Worm (Caenorhabditis elegans): ENCODE results near the gene F55F10.1.
A peak's percentile ranks its signal among the peaks of the same experiment; 100 is the strongest.

The F55F10.1 gene

DNA sequence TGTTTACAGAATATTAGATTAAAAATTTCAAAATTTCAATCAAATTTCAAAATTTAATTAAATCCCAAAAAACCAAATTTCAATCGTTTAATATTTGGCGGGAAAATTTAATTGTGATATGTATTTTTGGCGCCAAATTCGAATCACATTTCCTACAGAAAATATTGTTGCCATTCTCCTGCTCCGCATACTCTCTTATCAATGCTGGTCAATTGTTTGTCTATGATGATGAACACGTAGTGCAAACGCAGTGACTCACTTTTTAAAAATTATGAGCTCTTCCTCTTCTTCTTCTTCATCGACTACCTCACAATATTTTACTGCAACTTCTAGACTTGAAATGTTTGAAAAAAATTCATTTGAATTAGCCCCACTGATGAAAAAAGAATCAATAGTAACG, 34.2 kb upstream of the F55F10.1 start, which contains the start of gene trpl-2 (continued):
- TF ChIP-seq spr-3 (GFP tag; optimal IDR thresholded peaks at IDR 0.05): no peak
- no peak for TF ChIP-seq ama-1 (optimal IDR thresholded peaks at IDR 0.05)
- no peak for TF ChIP-seq rbr-2 (tag; optimal IDR thresholded peaks at IDR 0.05)
- no peak for TF ChIP-seq F37D6.2 (tag; optimal IDR thresholded peaks at IDR 0.05)
- TF ChIP-seq nhr-237 (tag; optimal IDR thresholded peaks at IDR 0.05): no peak
- TF ChIP-seq unc-39 (tag; optimal IDR thresholded peaks at IDR 0.05): no peak
- peak; percentile 71 for TF ChIP-seq nhr-28 (tag; optimal IDR thresholded peaks at IDR 0.05)
- no peak for TF ChIP-seq unc-62 (GFP tag; optimal IDR thresholded peaks at IDR 0.05 in 1 of 2)
- no peak for TF ChIP-seq unc-62 (tag; optimal IDR thresholded peaks at IDR 0.05)
- no peak for TF ChIP-seq mdl-1 (tag; optimal IDR thresholded peaks at IDR 0.05)
- TF ChIP-seq jun-1 (tag; optimal IDR thresholded peaks at IDR 0.05): no peak
- TF ChIP-seq F10B5.3 (tag; optimal IDR thresholded peaks at IDR 0.05): no peak
- peak; percentile 9 for TF ChIP-seq dpl-1 (GFP tag; optimal IDR thresholded peaks at IDR 0.05)
- no peak for TF ChIP-seq D1046.2 (GFP tag; IDR thresholded peaks at IDR 0.05)
- TF ChIP-seq madf-9 (GFP tag; conservative IDR thresholded peaks at IDR 0.05): no peak
- TF ChIP-seq egl-27 (tag; optimal IDR thresholded peaks at IDR 0.05): no peak
- TF ChIP-seq unc-130 (GFP tag; optimal IDR thresholded peaks at IDR 0.05): no peak
- TF ChIP-seq skn-1 (tag; optimal IDR thresholded peaks at IDR 0.05): no peak

DNA sequence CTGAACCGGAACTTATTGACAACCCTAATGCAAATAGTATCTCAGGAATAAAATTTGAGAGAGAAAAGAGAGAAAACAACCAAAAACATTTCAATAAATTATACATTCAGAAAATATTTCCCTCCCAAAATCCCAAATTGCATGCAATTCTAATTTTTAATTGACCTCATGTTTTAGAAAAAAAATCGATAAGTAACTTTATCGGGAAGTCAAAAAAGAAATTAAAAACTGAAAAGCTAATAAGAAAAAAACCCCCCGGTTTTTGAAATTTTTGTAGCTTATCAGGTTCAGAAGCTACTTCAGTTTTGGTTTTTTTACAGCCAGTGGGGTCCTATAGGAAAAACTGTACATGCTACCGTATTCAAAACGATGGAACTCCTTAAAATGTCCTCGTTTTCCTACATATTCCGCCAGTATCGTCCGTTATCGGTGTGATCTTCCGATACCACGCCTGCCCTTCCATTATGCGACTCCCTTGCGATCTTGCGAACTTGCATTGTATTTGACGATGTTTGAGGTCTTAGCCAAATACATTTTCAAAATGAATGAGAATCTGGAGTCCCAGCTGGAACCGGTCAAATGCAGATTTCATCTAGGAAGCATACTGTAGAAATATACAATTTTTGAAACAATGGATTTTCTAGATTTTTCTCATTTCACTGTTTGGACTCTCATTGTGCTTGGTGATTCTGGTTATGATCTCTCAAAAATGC, 24.3 kb upstream of the F55F10.1 start, which contains the start of the genes W03B1.3 and oac-51:
W03B1.3 (minus strand) TSS at position 101 of the 713 bp plus-strand sequence.
oac-51 (plus strand) TSS at position 663 of the 713 bp plus-strand sequence.
- no peak for TF ChIP-seq nhr-77 (tag; optimal IDR thresholded peaks at IDR 0.05)
- TF ChIP-seq aha-1 (tag): peak; percentile 6

DNA sequence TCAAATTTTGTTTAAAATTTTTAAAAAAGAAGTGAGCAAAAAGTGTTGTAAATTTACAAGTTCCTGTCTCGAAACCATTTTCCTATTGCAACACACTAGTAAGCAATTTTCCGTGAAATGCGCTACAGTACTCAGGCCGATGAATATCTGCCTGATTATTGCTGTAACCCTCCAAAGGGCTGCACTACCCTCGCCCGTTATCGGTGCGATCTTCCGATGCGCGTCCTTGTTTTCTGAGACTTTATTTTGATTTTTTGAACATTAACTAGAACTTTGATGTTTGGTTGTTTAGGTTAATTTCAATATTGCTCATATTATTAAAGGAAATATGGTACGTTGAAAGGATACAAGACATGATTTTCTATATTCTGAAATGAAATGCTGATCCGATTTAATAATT, 22.4 kb upstream of the F55F10.1 start:
- TF ChIP-seq set-16 (GFP tag; IDR thresholded peaks at IDR 0.05) (no peak), Y105C5A.15 (GFP tag; IDR thresholded peaks at IDR 0.05) (no peak), nhr-76 (tag; optimal IDR thresholded peaks at IDR 0.05) (no peak), skn-1 (tag; optimal IDR thresholded peaks at IDR 0.05) (no peak), pqm-1 (tag; optimal IDR thresholded peaks at IDR 0.05) (no peak), lsy-2 (tag; optimal IDR thresholded peaks at IDR 0.05) (no peak), T26A8.4 (GFP tag; IDR thresholded peaks at IDR 0.05) (no peak), nhr-10 (tag; optimal IDR thresholded peaks at IDR 0.05) (no peak), R02D3.7 (tag; optimal IDR thresholded peaks at IDR 0.05) (no peak), sdz-12 (GFP tag; optimal IDR thresholded peaks at IDR 0.05) (no peak), daf-16 (GFP tag; optimal IDR thresholded peaks at IDR 0.05) (no peak), daf-16 (tag; optimal IDR thresholded peaks at IDR 0.05) (no peak), nhr-6 (tag; optimal IDR thresholded peaks at IDR 0.05) (no peak), nhr-102 (tag; optimal IDR thresholded peaks at IDR 0.05) (no peak), jun-1 (tag; optimal IDR thresholded peaks at IDR 0.05) (no peak), lir-3 (tag; optimal IDR thresholded peaks at IDR 0.05) (no peak), lin-13 (GFP tag; optimal IDR thresholded peaks at IDR 0.05) (no peak), lin-29 (GFP tag; IDR thresholded peaks at IDR 0.05) (no peak)

DNA sequence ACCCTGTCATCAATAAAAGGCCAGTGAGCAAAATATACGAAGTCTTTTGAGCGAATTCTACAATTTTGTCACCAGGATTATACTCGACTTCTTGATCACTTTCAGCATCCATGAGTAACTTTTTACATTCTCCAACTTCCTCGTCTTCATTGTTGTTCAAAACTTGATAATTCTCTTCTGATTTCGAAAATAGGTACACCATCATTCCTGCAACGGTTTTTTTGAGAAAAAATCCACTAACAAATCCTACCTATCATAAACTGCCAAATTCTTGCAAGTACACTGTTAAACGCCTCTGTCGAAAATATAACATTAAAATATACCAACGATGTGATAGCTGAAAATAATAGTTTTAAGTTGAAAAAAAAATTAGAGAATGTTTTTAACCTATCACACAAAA, 15.8 kb upstream of the F55F10.1 start:
- no peak for TF ChIP-seq ceh-20 (GFP tag; IDR thresholded peaks at IDR 0.05)
- peak; percentile 83 for TF ChIP-seq aha-1 (tag)

DNA sequence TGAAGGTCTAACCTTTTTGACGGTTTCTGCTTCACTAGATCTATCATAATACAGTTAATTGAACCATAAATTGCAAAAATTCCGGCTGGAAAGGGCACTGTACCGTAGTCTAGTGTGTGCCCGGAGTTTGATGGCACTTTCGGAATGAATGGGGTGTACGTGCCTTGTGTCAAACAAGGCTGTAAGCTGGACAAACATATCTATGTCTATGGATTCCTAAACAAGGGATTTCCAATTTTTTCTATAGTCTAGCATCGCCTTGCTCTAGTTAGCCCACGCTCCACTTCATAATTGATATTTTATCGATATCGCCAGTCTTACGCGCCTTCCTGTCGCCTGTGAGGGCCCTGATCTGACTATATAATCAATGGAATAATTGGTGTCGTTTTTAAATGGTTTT, 14.1 kb upstream of the F55F10.1 start, which contains the start of gene oac-52:
oac-52 (minus strand) TSS at position 101 of the 400 bp plus-strand sequence.
- TF ChIP-seq nhr-111 (GFP tag; optimal IDR thresholded peaks at IDR 0.05) (no peak), ama-1 (optimal IDR thresholded peaks at IDR 0.05) (no peak), skn-1 (tag; optimal IDR thresholded peaks at IDR 0.05) (no peak), zfp-2 (tag; optimal IDR thresholded peaks at IDR 0.05) (no peak), R02D3.7 (tag; optimal IDR thresholded peaks at IDR 0.05) (no peak), zfp-3 (GFP tag; conservative IDR thresholded peaks at IDR 0.05) (no peak), madf-5 (GFP tag; IDR thresholded peaks at IDR 0.05) (no peak), mxl-2 (GFP tag; conservative IDR thresholded peaks at IDR 0.05) (no peak), tag-97 (GFP tag; IDR thresholded peaks at IDR 0.05) (no peak), cey-2 (tag; optimal IDR thresholded peaks at IDR 0.05; ENCODE audit: borderline replicate concordance, insufficient read depth) (no peak), snpc-4 (tag; optimal IDR thresholded peaks at IDR 0.05) (no peak), hmg-1.1 (GFP tag; IDR thresholded peaks at IDR 0.05) (no peak), arid-1 (GFP tag; conservative IDR thresholded peaks at IDR 0.05) (no peak), nhr-48 (tag; optimal IDR thresholded peaks at IDR 0.05) (no peak)

Data from whole organism, L4 larva.